Fruit fly (Drosophila melanogaster) whole organism, prepupa: Measurements from ENCODE around the gene Gen.

Experiments
- Blimp-1 ChIP-seq: fragments of 200-800 bp; sonication (Bioruptor generic); optimal IDR thresholded peaks from 3 replicates; lab custom pipeline; 2017; ENCODE audit warnings: missing biosample characterization, missing genetic modification characterization, mild to moderate bottlenecking, moderate library complexity, missing genetic modification reagents
- CG10669 ChIP-seq: fragments of 200-800 bp; sonication (Bioruptor generic); optimal IDR thresholded peaks from 3 replicates; lab custom pipeline; 2018; ENCODE audit warnings: missing biosample characterization, mild to moderate bottlenecking, missing genetic modification characterization, moderate library complexity
- CG6854 ChIP-seq: fragments of 200-800 bp; sonication (Bioruptor generic); optimal IDR thresholded peaks from 2 replicates; lab custom pipeline; 2017; ENCODE audit warnings: missing biosample characterization, mild to moderate bottlenecking, missing genetic modification characterization
- CG8319 ChIP-seq: fragments of 200-800 bp; sonication (Bioruptor generic); optimal IDR thresholded peaks from 3 replicates; lab custom pipeline; 2016; ENCODE audit warnings: missing biosample characterization, missing genetic modification characterization
- CG9139 ChIP-seq: fragments of 200-800 bp; sonication (Bioruptor generic); optimal IDR thresholded peaks from 3 replicates; lab custom pipeline; 2017; ENCODE audit warnings: missing biosample characterization, mild to moderate bottlenecking, missing genetic modification characterization
- Met ChIP-seq: fragments of 200-800 bp; sonication (Bioruptor generic); optimal IDR thresholded peaks from 3 replicates; lab custom pipeline; 2016; ENCODE audit warnings: missing biosample characterization, missing genetic modification characterization
- Smox ChIP-seq: fragments of 200-800 bp; sonication (Bioruptor generic); optimal IDR thresholded peaks from 3 replicates; lab custom pipeline; 2016; ENCODE audit warnings: missing biosample characterization, missing genetic modification characterization
- pdm3 ChIP-seq: fragments of 200-800 bp; sonication (Bioruptor generic); optimal IDR thresholded peaks from 3 replicates; lab custom pipeline; 2016; ENCODE audit warnings: missing biosample characterization, missing genetic modification characterization
- svp ChIP-seq: fragments of 200-800 bp; sonication (Bioruptor generic); peaks from one replicate; lab custom pipeline; 2016; ENCODE audit warnings: missing biosample characterization, missing genetic modification characterization
- vri ChIP-seq: fragments of 200-800 bp; sonication (Bioruptor generic); optimal IDR thresholded peaks from 3 replicates; lab custom pipeline; 2016; ENCODE audit warnings: missing biosample characterization, mild to moderate bottlenecking, missing genetic modification characterization

- TF ChIP-seq CG6854 (GFP tag; lab: Kevin White, UChicago) (no peak), Blimp-1 (GFP tag; lab: Kevin White, UChicago) (no peak), CG8319 (no peak), Smox (no peak), CG9139 (GFP tag; lab: Kevin White, UChicago) (no peak), pdm3 (no peak), vri (no peak), svp (GFP tag; lab: Kevin White, UChicago) (no peak), Met (GFP tag; lab: Kevin White, UChicago) (no peak), CG10669 (no peak)
Observed at dm6 chr3L:5129199-5129598, 23.0 kb downstream of the Gen start, which contains the start of gene CG4597.
